Worm (Caenorhabditis elegans): Measurements from ENCODE around the gene arid-1.

The arid-1 gene

DNA sequence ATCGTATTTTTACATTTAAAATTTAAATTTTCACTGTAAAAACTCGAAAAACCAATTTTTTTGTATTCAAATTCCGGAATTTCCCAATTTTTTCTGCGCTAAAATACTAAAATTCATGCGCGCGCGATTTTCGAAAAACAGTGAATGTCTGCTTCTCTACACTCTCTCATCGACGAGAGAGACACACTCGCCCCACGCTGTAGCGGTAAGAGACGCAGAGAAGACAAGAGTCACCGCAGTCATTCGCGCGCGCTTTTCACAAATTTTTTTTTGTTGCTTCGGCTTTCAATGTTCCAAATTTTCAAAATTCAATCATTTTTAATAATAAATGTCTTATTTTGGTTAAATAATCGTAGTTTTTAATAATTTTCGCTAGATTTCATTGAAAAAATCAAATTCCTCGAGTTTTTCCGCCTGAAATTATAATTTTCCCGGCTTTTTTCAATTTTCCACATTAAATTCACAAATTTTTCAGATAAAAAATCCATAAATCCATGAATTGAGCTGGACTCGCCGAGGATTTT is at the start of gene arid-1:
TSS of gene arid-1 (plus strand) at position 474 of the 524 bp plus-strand sequence.
- no peak for TF ChIP-seq Y116A8C.19 (tag; optimal IDR thresholded peaks at IDR 0.05; ENCODE audit: borderline replicate concordance)
- TF ChIP-seq C04F5.9 (tag; optimal IDR thresholded peaks at IDR 0.05), result no peak
- no peak for TF ChIP-seq sptf-1 (tag; optimal IDR thresholded peaks at IDR 0.05)
- peak in 1 of 2 experiments; percentile 41 for TF ChIP-seq mdl-1 (tag; optimal IDR thresholded peaks at IDR 0.05)
- no peak for TF ChIP-seq lin-14 (GFP tag; optimal IDR thresholded peaks at IDR 0.05)
- TF ChIP-seq zip-4 (GFP tag; optimal IDR thresholded peaks at IDR 0.05), result no peak
- TF ChIP-seq egl-27 (tag; optimal IDR thresholded peaks at IDR 0.05), result no peak
- TF ChIP-seq blmp-1 (tag; optimal IDR thresholded peaks at IDR 0.05), result no peak
- peak; percentile 8 for TF ChIP-seq xbp-1 (tag; optimal IDR thresholded peaks at IDR 0.05)
- TF ChIP-seq nhr-11 (tag; optimal IDR thresholded peaks at IDR 0.05), result no peak
- TF ChIP-seq lin-39 (tag; optimal IDR thresholded peaks at IDR 0.05), result no peak
- TF ChIP-seq tbx-2 (tag; optimal IDR thresholded peaks at IDR 0.05), result peak; percentile 34
- no peak for TF ChIP-seq ceh-63 (GFP tag; optimal IDR thresholded peaks at IDR 0.05)
- TF ChIP-seq swsn-7 (tag; optimal IDR thresholded peaks at IDR 0.05), result peak; percentile 48
- TF ChIP-seq unc-130 (tag; optimal IDR thresholded peaks at IDR 0.05), result no peak
- TF ChIP-seq lin-35 (GFP tag; optimal IDR thresholded peaks at IDR 0.05), result peak; percentile 74 to 87
- TF ChIP-seq mab-9 (GFP tag; IDR thresholded peaks at IDR 0.05), result no peak
- no peak for TF ChIP-seq pax-3 (tag; optimal IDR thresholded peaks at IDR 0.05)
- no peak for TF ChIP-seq egl-13 (tag; optimal IDR thresholded peaks at IDR 0.05)
- TF ChIP-seq ceh-8 (GFP tag; optimal IDR thresholded peaks at IDR 0.05), result no peak
- no peak for TF ChIP-seq ztf-4 (tag; optimal IDR thresholded peaks at IDR 0.05)
- no peak for TF ChIP-seq dsc-1 (tag; optimal IDR thresholded peaks at IDR 0.05)
- TF ChIP-seq aly-2 (tag; optimal IDR thresholded peaks at IDR 0.05), result no peak
- TF ChIP-seq C16A3.4 (tag; optimal IDR thresholded peaks at IDR 0.05), result no peak
- no peak for TF ChIP-seq C34B4.2 (tag; optimal IDR thresholded peaks at IDR 0.05)
- TF ChIP-seq elt-2 (tag; optimal IDR thresholded peaks at IDR 0.05), result no peak
- TF ChIP-seq nhr-90 (tag; optimal IDR thresholded peaks at IDR 0.05; ENCODE audit: poor library complexity), result peak; percentile 26
- no peak for TF ChIP-seq vab-15 (tag; optimal IDR thresholded peaks at IDR 0.05)
- no peak for TF ChIP-seq fkh-4 (tag; optimal IDR thresholded peaks at IDR 0.05; ENCODE audit: borderline replicate concordance)
- no peak for TF ChIP-seq ztf-11 (tag; optimal IDR thresholded peaks at IDR 0.05)
- no peak for TF ChIP-seq ama-1 (optimal IDR thresholded peaks at IDR 0.05)
- TF ChIP-seq efl-3 (GFP tag; optimal IDR thresholded peaks at IDR 0.05), result no peak
- no peak for TF ChIP-seq ceh-88 (GFP tag; IDR thresholded peaks at IDR 0.05)
- peak; percentile 61 for TF ChIP-seq snu-23 (GFP tag; optimal IDR thresholded peaks at IDR 0.05)
- TF ChIP-seq snpc-4 (tag; optimal IDR thresholded peaks at IDR 0.05), result peak; percentile 18
- TF ChIP-seq fos-1 (tag; optimal IDR thresholded peaks at IDR 0.05), result no peak
- TF ChIP-seq elt-3 (tag; optimal IDR thresholded peaks at IDR 0.05), result peak in 1 of 6 experiments; percentile 32
- TF ChIP-seq fkh-10 (GFP tag; optimal IDR thresholded peaks at IDR 0.05), result no peak
- TF ChIP-seq fkh-8 (tag; optimal IDR thresholded peaks at IDR 0.05), result no peak
- TF ChIP-seq jun-1 (tag; optimal IDR thresholded peaks at IDR 0.05), result no peak
- no peak for TF ChIP-seq nhr-85 (tag)
- no peak for TF ChIP-seq nhr-76 (tag; optimal IDR thresholded peaks at IDR 0.05)
- TF ChIP-seq nhr-19 (GFP tag; conservative IDR thresholded peaks at IDR 0.05), result no peak
- TF ChIP-seq ceh-90 (tag; optimal IDR thresholded peaks at IDR 0.05), result no peak
- peak; percentile 64 for TF ChIP-seq nhr-71 (tag; optimal IDR thresholded peaks at IDR 0.05)
- no peak for TF ChIP-seq mef-2 (tag; optimal IDR thresholded peaks at IDR 0.05)
- no peak for TF ChIP-seq alr-1 (tag; optimal IDR thresholded peaks at IDR 0.05; ENCODE audit: borderline replicate concordance)
- TF ChIP-seq isw-1 (GFP tag; IDR thresholded peaks at IDR 0.05), result peak; percentile 9
- TF ChIP-seq nhr-77 (tag; optimal IDR thresholded peaks at IDR 0.05), result no peak
- TF ChIP-seq lsy-2 (tag; optimal IDR thresholded peaks at IDR 0.05), result peak; percentile 15 to 56
- no peak for TF ChIP-seq ces-1 (GFP tag; optimal IDR thresholded peaks at IDR 0.05)
- TF ChIP-seq nhr-47 (tag; optimal IDR thresholded peaks at IDR 0.05), result peak; percentile 49
- no peak for TF ChIP-seq rnt-1 (tag; optimal IDR thresholded peaks at IDR 0.05)
